Fruit fly (Drosophila melanogaster): Measurements from ENCODE around the gene CG7295.

CG7295 gene

dm6 chr2L:1913047-1913760, 43.6 kb downstream of the CG7295 start:
- no peak for TF ChIP-seq ttk (optimal IDR thresholded peaks at IDR 0.05)
- TF ChIP-seq insv (optimal IDR thresholded peaks at IDR 0.05): no peak
- TF ChIP-seq h (optimal IDR thresholded peaks at IDR 0.05): no peak

- no peak for TF ChIP-seq insv (optimal IDR thresholded peaks at IDR 0.05)
- no peak for TF ChIP-seq psq (optimal IDR thresholded peaks at IDR 0.05)
- TF ChIP-seq ttk (optimal IDR thresholded peaks at IDR 0.05): no peak
- no peak for TF ChIP-seq Sin3A (optimal IDR thresholded peaks at IDR 0.05)
- no peak for TF ChIP-seq h (optimal IDR thresholded peaks at IDR 0.05)
- TF ChIP-seq Myc (optimal IDR thresholded peaks at IDR 0.05): no peak
Observed at dm6 chr2L:1916461-1916860, 46.9 kb downstream of the CG7295 start.
